Fruit fly (Drosophila melanogaster) whole organism, embryonic: ENCODE data around the gene Trpgamma.

Experiments used
- Aef1 ChIP-seq: fragments of 200-800 bp; sonication (Bioruptor generic); IDR thresholded peaks from 3 replicates; pipeline ENCODE4 v1.3.6; 2022; ENCODE audit warnings: missing biosample characterization, missing genetic modification characterization
- Atf3 ChIP-seq: fragments of 200-800 bp; sonication (Bioruptor generic); optimal IDR thresholded peaks from 3 replicates; lab custom pipeline; 2016; ENCODE audit warnings: missing biosample characterization, missing genetic modification characterization
- Atf6 ChIP-seq: fragments of 200-800 bp; sonication (Bioruptor generic); IDR thresholded peaks from 2 replicates; pipeline ENCODE4 v1.3.6; 2022; ENCODE audit warnings: missing biosample characterization, missing genetic modification characterization
- CG10267 ChIP-seq: fragments of 200-800 bp; sonication (Bioruptor generic); optimal IDR thresholded peaks from 2 replicates; lab custom pipeline; 2018; ENCODE audit warnings: missing biosample characterization, mild to moderate bottlenecking, missing genetic modification characterization, moderate library complexity
- CG10565 ChIP-seq: fragments of 200-800 bp; sonication (Bioruptor generic); optimal IDR thresholded peaks from 3 replicates; lab custom pipeline; 2016; ENCODE audit warnings: missing biosample characterization, mild to moderate bottlenecking, missing genetic modification characterization
- CG10654 ChIP-seq: fragments of 200-800 bp; sonication (Bioruptor generic); optimal IDR thresholded peaks from 2 replicates; lab custom pipeline; 2016; ENCODE audit warnings: missing biosample characterization, missing genetic modification characterization
- CG12769 ChIP-seq: fragments of 200-800 bp; sonication (Bioruptor generic); optimal IDR thresholded peaks from 2 replicates; lab custom pipeline; 2019; ENCODE audit warnings: missing biosample characterization, mild to moderate bottlenecking, missing genetic modification characterization, moderate library complexity
- CG17328 ChIP-seq: fragments of 200-800 bp; sonication (Bioruptor generic); IDR thresholded peaks from 2 replicates; pipeline ENCODE4 v1.3.6; 2022; ENCODE audit warnings: missing biosample characterization, missing genetic modification characterization
- CG18262 ChIP-seq: fragments of 200-800 bp; optimal IDR thresholded peaks from 3 replicates; lab custom pipeline; 2019; ENCODE audit warnings: missing biosample characterization, mild to moderate bottlenecking, missing genetic modification characterization, moderate library complexity
- CG2116 ChIP-seq: fragments of 200-800 bp; sonication (Bioruptor generic); optimal IDR thresholded peaks from 3 replicates; lab custom pipeline; 2018; ENCODE audit warnings: missing biosample characterization, mild to moderate bottlenecking, missing genetic modification characterization
- CG32767 ChIP-seq: fragments of 200-800 bp; sonication (Bioruptor generic); IDR thresholded peaks from 2 replicates; pipeline ENCODE4 v1.3.6; 2022; ENCODE audit warnings: missing biosample characterization, missing genetic modification characterization
- CG5953 ChIP-seq: fragments of 200-800 bp; sonication (Bioruptor generic); IDR thresholded peaks from 2 replicates; pipeline ENCODE4 v1.3.6; 2022; ENCODE audit warnings: missing biosample characterization, missing genetic modification characterization
- CG7745 ChIP-seq: fragments of 200-800 bp; sonication (Bioruptor generic); optimal IDR thresholded peaks from 2 replicates; lab custom pipeline; 2018; ENCODE audit warnings: missing biosample characterization, mild to moderate bottlenecking, missing genetic modification characterization, moderate library complexity
- CG8290 ChIP-seq, 3 experiments: fragments of 200-800 bp; sonication (Bioruptor generic); optimal IDR thresholded peaks; 2 replicates each; lab custom pipeline; 2016 to 2019; ENCODE audit warnings: missing biosample characterization in 3 of 3, missing genetic modification characterization in 3 of 3, mild to moderate bottlenecking in 2 of 3, moderate library complexity in 1 of 3
- CG9727 ChIP-seq: fragments of 200-800 bp; sonication (Bioruptor generic); optimal IDR thresholded peaks from 3 replicates; lab custom pipeline; 2017; ENCODE audit warnings: missing biosample characterization, mild to moderate bottlenecking, missing genetic modification characterization
- D ChIP-seq, 2 experiments: fragments of 200-800 bp in 1 of 2; fragments of >200 bp in 1 of 2; sonication (Bioruptor generic) in 1 of 2; optimal IDR thresholded peaks; 2 replicates in 1 of 2; 3 replicates in 1 of 2; lab custom pipeline; 2017; ENCODE audit warnings: mild to moderate bottlenecking in 1 of 2, missing biosample characterization in 1 of 2, missing genetic modification characterization in 1 of 2, missing genetic modification reagents in 1 of 2
- Dp ChIP-seq: fragments of 200-800 bp; sonication (Bioruptor generic); optimal IDR thresholded peaks from 2 replicates; lab custom pipeline; 2018; ENCODE audit warnings: missing biosample characterization, mild to moderate bottlenecking, missing genetic modification characterization, moderate library complexity
- ERR ChIP-seq: fragments of 200-800 bp; sonication (Bioruptor generic); optimal IDR thresholded peaks from 2 replicates; lab custom pipeline; 2016; ENCODE audit warnings: missing biosample characterization, missing genetic modification characterization
- Hsf ChIP-seq: fragments of 200-800 bp; sonication (Bioruptor generic); optimal IDR thresholded peaks from 3 replicates; lab custom pipeline; 2016; ENCODE audit warnings: missing biosample characterization, missing genetic modification characterization
- MTF-1 ChIP-seq: fragments of 200-800 bp; sonication (Bioruptor generic); optimal IDR thresholded peaks from 2 replicates; lab custom pipeline; 2018; ENCODE audit warnings: missing biosample characterization, mild to moderate bottlenecking, missing genetic modification characterization, borderline replicate concordance
- Neu2 ChIP-seq: fragments of 200-800 bp; sonication (Bioruptor generic); optimal IDR thresholded peaks from 3 replicates; lab custom pipeline; 2016; ENCODE audit warnings: missing biosample characterization, missing genetic modification characterization, borderline replicate concordance
- Rfx ChIP-seq: fragments of 200-800 bp; sonication (Bioruptor generic); IDR thresholded peaks from 2 replicates; pipeline ENCODE4 v1.3.6; 2022; ENCODE audit warnings: missing biosample characterization, missing genetic modification characterization
- Rx ChIP-seq: fragments of 200-800 bp; sonication (Bioruptor generic); IDR thresholded peaks from 2 replicates; pipeline ENCODE4 v1.3.6; 2022; ENCODE audit warnings: missing biosample characterization, missing genetic modification characterization
- chif ChIP-seq, 2 experiments: fragments of 200-800 bp; sonication (Bioruptor generic); optimal IDR thresholded peaks; 3 replicates each; lab custom pipeline; 2016; ENCODE audit warnings: missing biosample characterization in 2 of 2, missing genetic modification characterization in 2 of 2
- dati ChIP-seq: fragments of 200-800 bp; sonication (Bioruptor generic); IDR thresholded peaks from 2 replicates; pipeline ENCODE4 v1.3.6; 2022; ENCODE audit warnings: missing biosample characterization, missing genetic modification characterization
- disco-r ChIP-seq: fragments of 200-800 bp; sonication (Bioruptor generic); optimal IDR thresholded peaks from 2 replicates; lab custom pipeline; 2016; ENCODE audit warnings: missing biosample characterization, missing genetic modification characterization
- dm ChIP-seq: fragments of 200-800 bp; sonication (Bioruptor generic); optimal IDR thresholded peaks from 3 replicates; lab custom pipeline; 2016; ENCODE audit warnings: missing biosample characterization, missing genetic modification characterization
- dpn ChIP-seq, 2 experiments: fragments of 200-800 bp; sonication (Bioruptor generic); optimal IDR thresholded peaks; 3 replicates each; lab custom pipeline; 2016; ENCODE audit warnings: missing biosample characterization in 2 of 2, missing genetic modification characterization in 2 of 2
- emc ChIP-seq: fragments of 200-800 bp; sonication (Bioruptor generic); optimal IDR thresholded peaks from 2 replicates; lab custom pipeline; 2016; ENCODE audit warnings: missing biosample characterization, missing genetic modification characterization
- ewg ChIP-seq: fragments of 200-800 bp; sonication (Bioruptor generic); optimal IDR thresholded peaks from 3 replicates; lab custom pipeline; 2017; ENCODE audit warnings: mild to moderate bottlenecking, missing biosample characterization, missing genetic modification reagents, missing genetic modification characterization
- fu2 ChIP-seq: fragments of 200-800 bp; sonication (Bioruptor generic); optimal IDR thresholded peaks from 2 replicates; lab custom pipeline; 2016; ENCODE audit warnings: missing biosample characterization, missing genetic modification characterization
- gsb ChIP-seq: fragments of 200-800 bp; sonication (Bioruptor generic); IDR thresholded peaks from 2 replicates; pipeline ENCODE4 v1.3.6; 2022; ENCODE audit warnings: missing biosample characterization, missing genetic modification characterization
- hb ChIP-seq: fragments of 200-800 bp; sonication (Bioruptor generic); IDR thresholded peaks from 3 replicates; pipeline ENCODE4 v1.3.6; 2022; ENCODE audit warnings: missing biosample characterization, missing genetic modification characterization; ENCODE audit not compliant: partially characterized antibody
- jumu ChIP-seq: fragments of 200-800 bp; sonication (Bioruptor generic); optimal IDR thresholded peaks from 3 replicates; lab custom pipeline; 2016; ENCODE audit warnings: missing biosample characterization, missing genetic modification characterization
- mld ChIP-seq: fragments of 200-800 bp; sonication (Bioruptor generic); IDR thresholded peaks from 3 replicates; pipeline ENCODE4 v1.3.6; 2022; ENCODE audit warnings: missing biosample characterization, missing genetic modification characterization; ENCODE audit not compliant: partially characterized antibody
- nom ChIP-seq: fragments of 200-800 bp; sonication (Bioruptor generic); optimal IDR thresholded peaks from 2 replicates; lab custom pipeline; 2017; ENCODE audit warnings: missing biosample characterization, missing genetic modification characterization, mild to moderate bottlenecking, moderate library complexity, missing genetic modification reagents
- pnt ChIP-seq: fragments of 200-800 bp; sonication (Bioruptor generic); optimal IDR thresholded peaks from 3 replicates; lab custom pipeline; 2016; ENCODE audit warnings: missing biosample characterization, missing genetic modification characterization
- pzg ChIP-seq: fragments of 200-800 bp; sonication (Bioruptor generic); optimal IDR thresholded peaks from 3 replicates; lab custom pipeline; 2018; ENCODE audit warnings: missing biosample characterization, mild to moderate bottlenecking, missing genetic modification characterization, moderate library complexity
- ranshi ChIP-seq: fragments of 200-800 bp; sonication (Bioruptor generic); IDR thresholded peaks from 2 replicates; pipeline ENCODE4 v1.3.6; 2022; ENCODE audit warnings: missing biosample characterization, missing genetic modification characterization
- ro ChIP-seq: fragments of 200-800 bp; sonication (Bioruptor generic); IDR thresholded peaks from 2 replicates; pipeline ENCODE4 v1.3.6; 2022; ENCODE audit warnings: missing biosample characterization, missing genetic modification characterization
- schlank ChIP-seq: fragments of 200-800 bp; sonication (Bioruptor generic); optimal IDR thresholded peaks from 2 replicates; lab custom pipeline; 2018; ENCODE audit warnings: missing biosample characterization, mild to moderate bottlenecking, missing genetic modification characterization
- sens ChIP-seq: fragments of 200-800 bp; sonication (Bioruptor generic); peaks from one replicate; lab custom pipeline; 2016; ENCODE audit warnings: missing biosample characterization, missing genetic modification characterization
- sisA ChIP-seq: fragments of 200-800 bp; sonication (Bioruptor generic); IDR thresholded peaks from 2 replicates; pipeline ENCODE4 v1.3.6; 2022; ENCODE audit warnings: missing biosample characterization, missing genetic modification characterization
- sqz ChIP-seq: fragments of 200-800 bp; sonication (Bioruptor generic); optimal IDR thresholded peaks from 3 replicates; lab custom pipeline; 2018; ENCODE audit warnings: missing biosample characterization, mild to moderate bottlenecking, missing genetic modification characterization
- sr ChIP-seq: fragments of 200-800 bp; sonication (Bioruptor generic); IDR thresholded peaks from 3 replicates; pipeline ENCODE4 v1.3.6; 2022; ENCODE audit warnings: missing biosample characterization, missing genetic modification characterization
- ssp ChIP-seq: fragments of 200-800 bp; sonication (Bioruptor generic); IDR thresholded peaks from 2 replicates; pipeline ENCODE4 v1.3.6; 2022; ENCODE audit warnings: missing biosample characterization, missing genetic modification characterization
- usp ChIP-seq: fragments of >200 bp; optimal IDR thresholded peaks from 2 replicates; lab custom pipeline; 2017; ENCODE audit warnings: missing biosample characterization, missing genetic modification characterization
- vvl ChIP-seq: fragments of 200-800 bp; sonication (Bioruptor generic); IDR thresholded peaks from 2 replicates; pipeline ENCODE4 v1.3.6; 2022; ENCODE audit warnings: missing biosample characterization, missing genetic modification characterization
- z ChIP-seq: fragments of 200-800 bp; sonication (Bioruptor generic); IDR thresholded peaks from 3 replicates; pipeline ENCODE4 v1.3.6; 2022; ENCODE audit warnings: missing biosample characterization, missing genetic modification characterization

The Trpgamma gene

dm6 chr2L:16620384-16620908 lies 56.1 kb downstream of the Trpgamma start (continued):
- TF ChIP-seq CG12769 (tag; lab: Kevin White, UChicago) (peak; percentile 50), CG17328 (GFP tag; lab: Robert Waterston, UW) (peak; percentile 59), CG10565 (GFP tag; lab: Kevin White, UChicago) (peak; percentile 21), Aef1 (peak; percentile 32; the same call in 1 of the 3 replicates), sisA (GFP tag; lab: Robert Waterston, UW) (peak; percentile 79), gsb (GFP tag; lab: Robert Waterston, UW) (no peak), sr (GFP tag; lab: Robert Waterston, UW) (no peak), dati (GFP tag; lab: Robert Waterston, UW) (0 out of 2 replicates have a peak, but pooled peaks have one; percentile 23), Neu2 (GFP tag; lab: Kevin White, UChicago) (no peak), disco-r (GFP tag; lab: Kevin White, UChicago) (no peak), CG9727 (peak; percentile 83), D (optimal IDR thresholded peaks at IDR 0.05; lab: Kevin White, UChicago) (no peak), D (GFP tag; optimal IDR thresholded peaks at IDR 0.05; lab: Kevin White, UChicago) (peak; percentile 85), z (no peak), dm (no peak), hb (GFP tag; lab: Robert Waterston, UW) (no peak), CG10267 (tag; lab: Kevin White, UChicago) (peak; percentile 83), emc (GFP tag; lab: Kevin White, UChicago) (peak; percentile 14), CG32767 (peak; percentile 62; the same call in 1 of the 2 replicates), Atf3 (GFP tag; lab: Kevin White, UChicago) (no peak), Dp (GFP tag; lab: Kevin White, UChicago) (no peak), schlank (no peak), dpn (GFP tag; optimal IDR thresholded peaks at IDR 0.05; lab: Kevin White, UChicago) (peak; percentile 39 to 57), pzg (GFP tag; lab: Kevin White, UChicago) (no peak), Hsf (GFP tag; lab: Kevin White, UChicago) (peak; percentile 13), vvl (GFP tag; lab: Robert Waterston, UW) (peak; percentile 77), Rfx (GFP tag; lab: Robert Waterston, UW) (peak; percentile 30; the same call in 1 of the 2 replicates), CG18262 (tag; lab: Kevin White, UChicago) (peak; percentile 94), ranshi (GFP tag; lab: Robert Waterston, UW) (peak; percentile 66; the same call in 1 of the 2 replicates), usp (GFP tag; lab: Kevin White, UChicago) (no peak), fu2 (no peak), ewg (GFP tag; lab: Kevin White, UChicago) (peak; percentile 67), pnt (GFP tag; lab: Kevin White, UChicago) (peak; percentile 32), sens (GFP tag; lab: Kevin White, UChicago) (peak; percentile 97), chif (GFP tag; optimal IDR thresholded peaks at IDR 0.05; lab: Kevin White, UChicago) (peak in 1 of 2 experiments; percentile 48), CG10654 (GFP tag; lab: Kevin White, UChicago) (peak; percentile 77), mld (GFP tag; lab: Robert Waterston, UW) (no peak), nom (GFP tag; lab: Kevin White, UChicago) (peak; percentile 50), ro (GFP tag; lab: Robert Waterston, UW) (peak; percentile 35; the same call in 1 of the 2 replicates), CG7745 (tag; lab: Kevin White, UChicago) (no peak), Atf6 (GFP tag; lab: Robert Waterston, UW) (peak; percentile 36; the same call in 1 of the 2 replicates), sqz (GFP tag; lab: Kevin White, UChicago) (peak; percentile 81), MTF-1 (GFP tag; lab: Kevin White, UChicago) (peak; percentile 42), jumu (GFP tag; lab: Kevin White, UChicago) (peak; percentile 23), CG5953 (0 out of 2 replicates have a peak, but pooled peaks have one; percentile 46), ssp (GFP tag; lab: Robert Waterston, UW) (peak; percentile 69), Rx (GFP tag; lab: Robert Waterston, UW) (peak; percentile 57; the same call in 1 of the 2 replicates), CG2116 (GFP tag; lab: Kevin White, UChicago) (peak; percentile 11), CG8290 (GFP tag; optimal IDR thresholded peaks at IDR 0.05; lab: Kevin White, UChicago) (peak; percentile 10), CG8290 (tag; optimal IDR thresholded peaks at IDR 0.05; lab: Kevin White, UChicago) (no peak), ERR (GFP tag; lab: Kevin White, UChicago) (no peak)
